Worm (Caenorhabditis elegans) whole organism, L2 larva: ENCODE data around the gene C47A4.3.

ENCODE experiments used
- C34F6.9 ChIP-seq: fragments of 150-350 bp; optimal IDR thresholded peaks from 2 replicates; lab custom pipeline; 2014; ENCODE audit warnings: missing biosample characterization, missing genetic modification characterization
- F13H6.1 ChIP-seq: sonication (generic microtip); optimal IDR thresholded peaks from 2 replicates; lab custom pipeline; 2016; ENCODE audit warnings: missing genetic modification characterization, missing compliant biosample characterization
- ZK546.5 ChIP-seq: sonication (generic microtip); optimal IDR thresholded peaks from 2 replicates; lab custom pipeline; 2017; ENCODE audit warnings: missing biosample characterization, missing genetic modification characterization
- alr-1 ChIP-seq: fragments of 150-350 bp; optimal IDR thresholded peaks from 2 replicates; lab custom pipeline; 2014; ENCODE audit warnings: missing biosample characterization, missing genetic modification characterization
- aly-2 ChIP-seq: fragments of 150-350 bp; optimal IDR thresholded peaks from 2 replicates; lab custom pipeline; 2014; ENCODE audit warnings: missing biosample characterization, missing genetic modification characterization
- ama-1 ChIP-seq: fragments of 150-350 bp; optimal IDR thresholded peaks from 2 replicates; lab custom pipeline; 2018; ENCODE audit warnings: inconsistent platforms
- blmp-1 ChIP-seq: sonication (generic microtip); optimal IDR thresholded peaks from 2 replicates; lab custom pipeline; 2017; ENCODE audit warnings: missing genetic modification characterization, mild to moderate bottlenecking, missing compliant biosample characterization, antibody characterized with exemption, moderate library complexity; ENCODE audit not compliant: insufficient read depth
- ceh-16 ChIP-seq: fragments of 150-350 bp; optimal IDR thresholded peaks from 2 replicates; lab custom pipeline; 2014; ENCODE audit warnings: missing biosample characterization, missing genetic modification characterization
- ceh-82 ChIP-seq: fragments of 150-350 bp; optimal IDR thresholded peaks from 2 replicates; lab custom pipeline; 2014; ENCODE audit warnings: missing biosample characterization, missing genetic modification characterization
- crh-2 ChIP-seq: sonication (generic microtip); optimal IDR thresholded peaks from 2 replicates; lab custom pipeline; 2017; ENCODE audit warnings: missing biosample characterization, missing genetic modification characterization
- egl-27 ChIP-seq: sonication (generic microtip); optimal IDR thresholded peaks from 3 replicates; lab custom pipeline; 2017; ENCODE audit warnings: missing biosample characterization, missing genetic modification reagents, missing genetic modification characterization
- elt-1 ChIP-seq: fragments of 150-350 bp; optimal IDR thresholded peaks from 2 replicates; lab custom pipeline; 2014; ENCODE audit warnings: missing biosample characterization, missing genetic modification characterization
- elt-3 ChIP-seq: sonication (generic microtip); optimal IDR thresholded peaks from 2 replicates; lab custom pipeline; 2017; ENCODE audit warnings: missing biosample characterization, missing genetic modification characterization
- fos-1 ChIP-seq: fragments of 150-350 bp; optimal IDR thresholded peaks from 2 replicates; lab custom pipeline; 2014; ENCODE audit warnings: missing biosample characterization, missing genetic modification characterization
- lin-11 ChIP-seq: fragments of 150-350 bp; sonication (generic microtip); optimal IDR thresholded peaks from 2 replicates; lab custom pipeline; 2014; ENCODE audit warnings: missing biosample characterization, missing genetic modification characterization, inconsistent platforms, mixed read lengths
- lin-39 ChIP-seq: fragments of 150-350 bp; optimal IDR thresholded peaks from 2 replicates; lab custom pipeline; 2014; ENCODE audit warnings: missing biosample characterization, missing genetic modification reagents, missing genetic modification characterization
- mab-5 ChIP-seq: fragments of 150-350 bp; optimal IDR thresholded peaks from 2 replicates; lab custom pipeline; 2014; ENCODE audit warnings: missing biosample characterization, missing genetic modification characterization
- mbf-1 ChIP-seq: sonication (generic microtip); optimal IDR thresholded peaks from 2 replicates; lab custom pipeline; 2017; ENCODE audit warnings: missing biosample characterization, missing genetic modification characterization
- nhr-11 ChIP-seq: fragments of 150-350 bp; optimal IDR thresholded peaks from 2 replicates; lab custom pipeline; 2014; ENCODE audit warnings: missing biosample characterization, missing genetic modification characterization
- nhr-12 ChIP-seq: fragments of 150-350 bp; optimal IDR thresholded peaks from 2 replicates; lab custom pipeline; 2014; ENCODE audit warnings: missing biosample characterization, missing genetic modification characterization
- nhr-129 ChIP-seq: fragments of 150-350 bp; optimal IDR thresholded peaks from 2 replicates; lab custom pipeline; 2014; ENCODE audit warnings: missing biosample characterization, missing genetic modification characterization
- nhr-21 ChIP-seq: fragments of 150-350 bp; optimal IDR thresholded peaks from 2 replicates; lab custom pipeline; 2014; ENCODE audit warnings: missing biosample characterization, missing genetic modification characterization
- nhr-23 ChIP-seq: fragments of 150-350 bp; optimal IDR thresholded peaks from 2 replicates; lab custom pipeline; 2014; ENCODE audit warnings: missing biosample characterization, missing genetic modification reagents, missing genetic modification characterization
- nhr-25 ChIP-seq: fragments of 150-350 bp; sonication (generic microtip); optimal IDR thresholded peaks from 3 replicates; lab custom pipeline; 2014; ENCODE audit warnings: missing biosample characterization, missing genetic modification characterization
- nhr-6 ChIP-seq: fragments of 150-350 bp; optimal IDR thresholded peaks from 2 replicates; lab custom pipeline; 2014; ENCODE audit warnings: missing biosample characterization, missing genetic modification characterization
- nhr-77 ChIP-seq: fragments of 150-350 bp; optimal IDR thresholded peaks from 2 replicates; lab custom pipeline; 2014; ENCODE audit warnings: missing biosample characterization, missing genetic modification characterization
- peb-1 ChIP-seq: fragments of 150-350 bp; optimal IDR thresholded peaks from 2 replicates; lab custom pipeline; 2014; ENCODE audit warnings: missing biosample characterization, missing genetic modification characterization
- sem-4 ChIP-seq: fragments of 150-350 bp; optimal IDR thresholded peaks from 2 replicates; lab custom pipeline; 2014; ENCODE audit warnings: missing biosample characterization, missing genetic modification reagents, missing genetic modification characterization
- skn-1 ChIP-seq: sonication (generic microtip); optimal IDR thresholded peaks from 2 replicates; lab custom pipeline; 2017; ENCODE audit warnings: missing biosample characterization, missing genetic modification characterization
- sma-3 ChIP-seq: sonication (generic microtip); optimal IDR thresholded peaks from 2 replicates; lab custom pipeline; 2016; ENCODE audit warnings: missing genetic modification reagents, missing genetic modification characterization, missing compliant biosample characterization
- sma-9 ChIP-seq, 2 experiments: fragments of 150-350 bp in 1 of 2; sonication (generic microtip) in 1 of 2; optimal IDR thresholded peaks; 2 replicates each; lab custom pipeline; 2014 to 2016; ENCODE audit warnings: missing genetic modification characterization in 2 of 2, mild to moderate bottlenecking in 1 of 2, missing biosample characterization in 1 of 2, missing compliant biosample characterization in 1 of 2, missing genetic modification reagents in 1 of 2, moderate library complexity in 1 of 2
- snpc-4 ChIP-seq: fragments of 150-350 bp; optimal IDR thresholded peaks from 2 replicates; lab custom pipeline; 2014; ENCODE audit warnings: missing biosample characterization, missing genetic modification characterization
- unc-39 ChIP-seq: fragments of 150-350 bp; optimal IDR thresholded peaks from 2 replicates; lab custom pipeline; 2014; ENCODE audit warnings: missing biosample characterization, missing genetic modification characterization
- unc-55 ChIP-seq: fragments of 150-350 bp; sonication (generic microtip); optimal IDR thresholded peaks from 3 replicates; lab custom pipeline; 2014; ENCODE audit warnings: missing biosample characterization, missing genetic modification reagents, missing genetic modification characterization
- zag-1 ChIP-seq: fragments of 150-350 bp; optimal IDR thresholded peaks from 2 replicates; lab custom pipeline; 2014; ENCODE audit warnings: missing biosample characterization, missing genetic modification characterization
- ztf-1 ChIP-seq: fragments of 200-800 bp; sonication (Bioruptor generic); conservative IDR thresholded peaks from 2 replicates; pipeline ENCODE4 v1.3.6; 2022; ENCODE audit warnings: missing genetic modification characterization, missing compliant biosample characterization
- ztf-11 ChIP-seq: sonication (generic microtip); optimal IDR thresholded peaks from 2 replicates; lab custom pipeline; 2017; ENCODE audit warnings: missing biosample characterization, missing genetic modification characterization
- ztf-4 ChIP-seq: fragments of 150-350 bp; optimal IDR thresholded peaks from 2 replicates; lab custom pipeline; 2014; ENCODE audit warnings: missing biosample characterization, missing genetic modification characterization

C47A4.3 gene

ce11 chrIV:13725201-13725600 lies 16.9 kb downstream of the C47A4.3 start (continued):
- no peak for TF ChIP-seq C34F6.9 (tag; lab: Kevin White, UChicago)
- TF ChIP-seq nhr-21 (tag; lab: Kevin White, UChicago) = no peak
- no peak for TF ChIP-seq ceh-16
- no peak for TF ChIP-seq ceh-82 (tag; lab: Kevin White, UChicago)
- TF ChIP-seq ama-1 = no peak
- TF ChIP-seq egl-27 (tag; lab: Kevin White, UChicago) = no peak
- TF ChIP-seq snpc-4 (tag; lab: Kevin White, UChicago) = no peak
- no peak for TF ChIP-seq unc-55 (GFP tag; lab: Kevin White, UChicago)
- TF ChIP-seq nhr-6 (tag; lab: Kevin White, UChicago) = no peak
- TF ChIP-seq blmp-1 = no peak
- TF ChIP-seq, all 48 proteins: peak for 8

ce11 chrIV:13721000-13721399 lies 21.1 kb downstream of the C47A4.3 start:
- TF ChIP-seq mab-5 (tag; lab: Kevin White, UChicago) = peak; percentile 77
- peak; percentile 46 for TF ChIP-seq nhr-25
- TF ChIP-seq nhr-23 (tag; lab: Kevin White, UChicago) = no peak

DNA sequence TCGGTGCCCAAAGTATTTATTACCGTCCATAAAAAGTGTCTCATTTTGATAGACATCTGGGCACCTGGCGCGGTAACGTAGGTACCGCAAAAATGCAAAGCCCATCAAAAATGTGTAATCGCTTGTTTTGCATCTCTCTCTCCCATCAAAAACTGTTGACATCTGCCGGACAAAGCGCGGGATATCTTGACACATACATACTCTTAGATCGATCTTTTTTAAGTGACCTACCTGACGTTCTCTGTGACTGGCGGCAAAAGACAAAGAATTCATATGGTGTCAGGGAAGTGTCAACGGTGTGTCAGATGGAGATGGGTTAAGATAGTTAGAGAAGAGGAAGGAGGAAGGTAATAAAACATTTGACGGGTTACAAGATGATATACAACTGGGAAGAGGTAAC lies 23.2 kb downstream of the C47A4.3 start:
- TF ChIP-seq lin-39 (tag; lab: Kevin White, UChicago) (no peak), skn-1 (tag; lab: Kevin White, UChicago) (no peak), crh-2 (tag; lab: Kevin White, UChicago) (no peak), nhr-129 (peak; percentile 62), peb-1 (tag; lab: Kevin White, UChicago) (no peak), mab-5 (tag; lab: Kevin White, UChicago) (no peak), mbf-1 (tag; lab: Kevin White, UChicago) (no peak), nhr-12 (tag; lab: Kevin White, UChicago) (no peak), C34F6.9 (tag; lab: Kevin White, UChicago) (peak; percentile 1), nhr-25 (peak; percentile 61), blmp-1 (no peak), aly-2 (tag; lab: Kevin White, UChicago) (no peak), sem-4 (no peak), sma-9 (GFP tag; optimal IDR thresholded peaks at IDR 0.05; lab: Kevin White, UChicago) (no peak), sma-9 (tag; optimal IDR thresholded peaks at IDR 0.05; lab: Kevin White, UChicago) (no peak), ztf-4 (no peak), F13H6.1 (tag; lab: Kevin White, UChicago) (no peak), ztf-11 (no peak), elt-1 (tag; lab: Kevin White, UChicago) (peak; percentile 69), ZK546.5 (no peak), fos-1 (peak; percentile 1), nhr-23 (tag; lab: Kevin White, UChicago) (no peak), ama-1 (no peak), alr-1 (no peak), ceh-16 (peak; percentile 91), elt-3 (tag; lab: Kevin White, UChicago) (no peak), ztf-1 (GFP tag; lab: Robert Waterston, UW) (no peak), egl-27 (tag; lab: Kevin White, UChicago) (no peak), unc-55 (GFP tag; lab: Kevin White, UChicago) (no peak), unc-39 (tag; lab: Kevin White, UChicago) (no peak), zag-1 (tag; lab: Kevin White, UChicago) (no peak)

- TF ChIP-seq sma-3 (GFP tag; lab: Kevin White, UChicago) = no peak
- TF ChIP-seq nhr-11 = no peak
- peak; percentile 63 for TF ChIP-seq ceh-16
- TF ChIP-seq blmp-1 = no peak
- TF ChIP-seq nhr-129 = peak; percentile 33
- no peak for TF ChIP-seq crh-2 (tag; lab: Kevin White, UChicago)
- no peak for TF ChIP-seq sem-4
- TF ChIP-seq lin-11 (tag; lab: Kevin White, UChicago) = no peak
- TF ChIP-seq nhr-77 (tag; lab: Kevin White, UChicago) = no peak
Measured at ce11 chrIV:13716735-13717134, 25.4 kb downstream of the C47A4.3 start.
